Fruit fly (Drosophila melanogaster): ENCODE results near the gene hng3.

Gene hng3

dm6 chr3L:738523-739356 lies 16.5 kb downstream of the hng3 start (continued):
- TF ChIP-seq dysf (GFP tag; IDR thresholded peaks at IDR 0.05) (peak; percentile 90), CG8924 (tag; optimal IDR thresholded peaks at IDR 0.05) (peak; percentile 95), CrebB (tag; optimal IDR thresholded peaks at IDR 0.05) (peak; percentile 71), dmrt99B (tag; optimal IDR thresholded peaks at IDR 0.05) (peak; percentile 93), Gug (GFP tag; IDR thresholded peaks at IDR 0.05) (peak; percentile 78), NK7.1 (GFP tag; optimal IDR thresholded peaks at IDR 0.05) (peak; percentile 28), slp2 (GFP tag; optimal IDR thresholded peaks at IDR 0.05) (peak; percentile 22), CG7987 (GFP tag; optimal IDR thresholded peaks at IDR 0.05) (peak; percentile 56), usp (GFP tag; optimal IDR thresholded peaks at IDR 0.05) (no peak), CG2712 (tag; optimal IDR thresholded peaks at IDR 0.05) (peak; percentile 96), Bteb2 (GFP tag; optimal IDR thresholded peaks at IDR 0.05) (peak; percentile 44), sqz (GFP tag; optimal IDR thresholded peaks at IDR 0.05) (peak; percentile 88), CG11247 (GFP tag; IDR thresholded peaks at IDR 0.05) (peak; percentile 85), Eip74EF (GFP tag; optimal IDR thresholded peaks at IDR 0.05) (peak in 1 of 2 experiments; percentile 94), shn (GFP tag; optimal IDR thresholded peaks at IDR 0.05) (peak; percentile 25), chif (GFP tag; optimal IDR thresholded peaks at IDR 0.05) (peak; percentile 69 to 73), lola (GFP tag; optimal IDR thresholded peaks at IDR 0.05) (peak in 1 of 3 experiments; percentile 95), CG15696 (tag; optimal IDR thresholded peaks at IDR 0.05) (peak; percentile 88), CG7556 (GFP tag; optimal IDR thresholded peaks at IDR 0.05) (peak; percentile 93), CG17361 (GFP tag; IDR thresholded peaks at IDR 0.05) (peak; percentile 95), jumu (GFP tag; optimal IDR thresholded peaks at IDR 0.05) (peak; percentile 35), btn (GFP tag; optimal IDR thresholded peaks at IDR 0.05) (peak; percentile 8), Hand (GFP tag; optimal IDR thresholded peaks at IDR 0.05) (peak; percentile 80), CG4854 (GFP tag; optimal IDR thresholded peaks at IDR 0.05) (peak; percentile 72), pnt (GFP tag; optimal IDR thresholded peaks at IDR 0.05) (peak; percentile 39), GATAe (GFP tag; conservative IDR thresholded peaks at IDR 0.05) (peak; percentile 36; the same call in 1 of the 2 replicates), CG15479 (GFP tag; optimal IDR thresholded peaks at IDR 0.05) (no peak), bowl (GFP tag; IDR thresholded peaks at IDR 0.05) (peak; percentile 75), h (optimal IDR thresholded peaks at IDR 0.05) (no peak), klu (GFP tag; IDR thresholded peaks at IDR 0.05) (peak; percentile 80), CG12104 (GFP tag; optimal IDR thresholded peaks at IDR 0.05) (peak; percentile 83), Scr (GFP tag; IDR thresholded peaks at IDR 0.05; ENCODE audit: partially characterized antibody) (no peak), fru (optimal IDR thresholded peaks at IDR 0.05) (no peak), chn (GFP tag; optimal IDR thresholded peaks at IDR 0.05) (peak; percentile 60), CG8089 (GFP tag; optimal IDR thresholded peaks at IDR 0.05) (peak; percentile 55), mld (GFP tag; IDR thresholded peaks at IDR 0.05; ENCODE audit: partially characterized antibody) (no peak), CG17385 (GFP tag; optimal IDR thresholded peaks at IDR 0.05) (peak; percentile 89), wor (GFP tag; IDR thresholded peaks at IDR 0.05) (peak; percentile 91), CG6272 (GFP tag; IDR thresholded peaks at IDR 0.05) (peak; percentile 80), fu2 (GFP tag; optimal IDR thresholded peaks at IDR 0.05) (no peak), CG17359 (tag; optimal IDR thresholded peaks at IDR 0.05) (peak; percentile 94), CG13424 (tag; optimal IDR thresholded peaks at IDR 0.05) (peak; percentile 94), ranshi (GFP tag; IDR thresholded peaks at IDR 0.05) (peak; percentile 89), HHEX (GFP tag; optimal IDR thresholded peaks at IDR 0.05) (peak; percentile 89), Vsx1 (GFP tag; optimal IDR thresholded peaks at IDR 0.05) (peak; percentile 83), seq (GFP tag; IDR thresholded peaks at IDR 0.05) (peak; percentile 87), gem (tag; optimal IDR thresholded peaks at IDR 0.05) (peak; percentile 96), Oaz (GFP tag; IDR thresholded peaks at IDR 0.05) (peak; percentile 77), Sin3A (optimal IDR thresholded peaks at IDR 0.05) (no peak), CG10979 (tag; optimal IDR thresholded peaks at IDR 0.05) (peak; percentile 97)

All from whole organism, embryonic.